Fruit fly (Drosophila melanogaster): Measurements from ENCODE around the gene CtIP.

CtIP gene

DNA sequence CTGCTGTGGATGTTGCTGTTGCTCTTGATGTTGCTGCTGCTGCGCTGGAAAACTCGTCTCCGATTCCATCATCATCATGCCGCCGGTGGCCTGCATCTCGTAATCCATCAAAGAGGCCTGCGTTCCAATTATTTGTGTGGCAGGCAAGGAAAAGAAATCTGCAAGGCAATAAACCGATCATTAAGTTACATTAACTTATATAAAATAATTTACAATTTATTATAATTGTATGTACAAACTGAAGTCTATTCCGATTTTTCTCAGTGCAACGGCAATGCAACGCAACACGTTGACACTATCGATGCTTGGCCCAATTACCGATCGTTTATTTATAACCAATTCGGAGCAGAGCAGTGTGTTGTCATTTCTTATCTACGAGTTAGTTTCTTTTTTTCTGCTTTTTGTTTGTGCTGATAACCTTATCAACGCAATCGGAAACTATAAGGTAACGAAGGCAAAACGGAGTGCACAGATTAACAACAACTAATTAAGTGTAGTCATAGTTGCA is 35.0 kb downstream of the CtIP start (continued):
- TF ChIP-seq CoRest (tag; optimal IDR thresholded peaks at IDR 0.05) (peak; percentile 0), D (optimal IDR thresholded peaks at IDR 0.05) (no peak), D (GFP tag; optimal IDR thresholded peaks at IDR 0.05) (peak; percentile 32), CG10321 (GFP tag; IDR thresholded peaks at IDR 0.05) (0 out of 2 replicates have a peak, but pooled peaks have one; percentile 19), Blimp-1 (GFP tag; optimal IDR thresholded peaks at IDR 0.05) (peak; percentile 59), Atf3 (GFP tag; optimal IDR thresholded peaks at IDR 0.05) (no peak), nerfin-2 (GFP tag; IDR thresholded peaks at IDR 0.05; ENCODE audit: partially characterized antibody) (no peak), row (GFP tag; IDR thresholded peaks at IDR 0.05) (peak; percentile 59; the same call in 2 of the 3 replicates), CG30431 (GFP tag; optimal IDR thresholded peaks at IDR 0.05) (no peak), HLH4C (GFP tag; IDR thresholded peaks at IDR 0.05; ENCODE audit: partially characterized antibody) (no peak), CG17802 (tag; optimal IDR thresholded peaks at IDR 0.05) (no peak), Trl (optimal IDR thresholded peaks at IDR 0.05) (no peak), Trl (GFP tag; optimal IDR thresholded peaks at IDR 0.05) (no peak), Lim3 (GFP tag; IDR thresholded peaks at IDR 0.05) (no peak), Deaf1 (tag; optimal IDR thresholded peaks at IDR 0.05) (peak; percentile 33), Bdp1 (GFP tag; optimal IDR thresholded peaks at IDR 0.05) (no peak), Doc3 (GFP tag; IDR thresholded peaks at IDR 0.05; ENCODE audit: partially characterized antibody) (no peak), Awh (GFP tag; IDR thresholded peaks at IDR 0.05) (0 out of 2 replicates have a peak, but pooled peaks have one; percentile 55), cwo (GFP tag; optimal IDR thresholded peaks at IDR 0.05) (peak; percentile 14), Dp (GFP tag; optimal IDR thresholded peaks at IDR 0.05) (no peak), HLH3B (GFP tag; IDR thresholded peaks at IDR 0.05) (peak; percentile 61), CG17829 (tag; optimal IDR thresholded peaks at IDR 0.05) (peak; percentile 48), Dref (GFP tag; IDR thresholded peaks at IDR 0.05) (no peak), chinmo (GFP tag; IDR thresholded peaks at IDR 0.05; ENCODE audit: partially characterized antibody) (peak; percentile 84), CG11695 (GFP tag; IDR thresholded peaks at IDR 0.05) (peak; percentile 66; the same call in 2 of the 3 replicates), Hand (GFP tag; optimal IDR thresholded peaks at IDR 0.05) (peak; percentile 9), CG31365 (tag; optimal IDR thresholded peaks at IDR 0.05) (peak; percentile 13), MTF-1 (GFP tag; optimal IDR thresholded peaks at IDR 0.05; ENCODE audit: borderline replicate concordance) (peak; percentile 25), h (optimal IDR thresholded peaks at IDR 0.05) (no peak), vfl (GFP tag; optimal IDR thresholded peaks at IDR 0.05) (no peak), ranshi (GFP tag; IDR thresholded peaks at IDR 0.05) (peak; percentile 43; the same call in 1 of the 2 replicates), CG8944 (GFP tag; optimal IDR thresholded peaks at IDR 0.05) (no peak), CG12104 (GFP tag; optimal IDR thresholded peaks at IDR 0.05) (peak; percentile 49), CG6765 (GFP tag; optimal IDR thresholded peaks at IDR 0.05) (no peak), so (GFP tag; IDR thresholded peaks at IDR 0.05) (no peak), CTCF (GFP tag; optimal IDR thresholded peaks at IDR 0.05) (no peak), CG10209 (GFP tag; optimal IDR thresholded peaks at IDR 0.05) (peak; percentile 24), dan (GFP tag; IDR thresholded peaks at IDR 0.05) (no peak), ftz-f1 (GFP tag; optimal IDR thresholded peaks at IDR 0.05) (no peak), Aef1 (GFP tag; IDR thresholded peaks at IDR 0.05) (peak; percentile 49; the same call in 2 of the 3 replicates), CG33557 (GFP tag; optimal IDR thresholded peaks at IDR 0.05) (no peak), Taf1 (GFP tag; IDR thresholded peaks at IDR 0.05) (no peak), CG3847 (GFP tag; IDR thresholded peaks at IDR 0.05) (0 out of 2 replicates have a peak, but pooled peaks have one; percentile 10), CG6175 (GFP tag; IDR thresholded peaks at IDR 0.05) (no peak), CG4820 (GFP tag; optimal IDR thresholded peaks at IDR 0.05) (peak; percentile 11), CG9876 (GFP tag; optimal IDR thresholded peaks at IDR 0.05) (no peak), CG16863 (GFP tag; optimal IDR thresholded peaks at IDR 0.05) (no peak), salm (tag; optimal IDR thresholded peaks at IDR 0.05) (peak; percentile 32), crc (GFP tag; optimal IDR thresholded peaks at IDR 0.05) (no peak), btn (GFP tag; optimal IDR thresholded peaks at IDR 0.05) (no peak), seq (GFP tag; IDR thresholded peaks at IDR 0.05) (peak; percentile 69), ara (GFP tag; IDR thresholded peaks at IDR 0.05) (peak; percentile 51; the same call in 1 of the 2 replicates)
